Worm (Caenorhabditis elegans) whole organism, young adult: ENCODE data around the gene ttr-37.

ENCODE experiments used
- B0019.2 ChIP-seq: fragments of 200-800 bp; sonication (Bioruptor generic); conservative IDR thresholded peaks from 2 replicates; pipeline ENCODE4 v1.3.6; 2022; ENCODE audit warnings: missing genetic modification reagents, missing genetic modification characterization, missing compliant biosample characterization
- B0336.3 ChIP-seq: fragments of 200-800 bp; sonication (Bioruptor generic); IDR thresholded peaks from 2 replicates; pipeline ENCODE4 v1.3.6; 2022; ENCODE audit warnings: missing genetic modification characterization, missing compliant biosample characterization
- C17E4.6 ChIP-seq: fragments of 200-800 bp; sonication (Bioruptor generic); IDR thresholded peaks from 2 replicates; pipeline ENCODE4 v1.3.6; 2022; ENCODE audit warnings: missing genetic modification reagents, missing genetic modification characterization, missing compliant biosample characterization
- F22D6.2 ChIP-seq: sonication (generic microtip); optimal IDR thresholded peaks from 2 replicates; lab custom pipeline; 2016; ENCODE audit warnings: mild to moderate bottlenecking, missing genetic modification characterization, missing compliant biosample characterization
- F23B12.7 ChIP-seq: sonication (generic microtip); optimal IDR thresholded peaks from 2 replicates; lab custom pipeline; 2017; ENCODE audit warnings: missing genetic modification characterization, mild to moderate bottlenecking, missing compliant biosample characterization, antibody characterized with exemption, moderate library complexity; ENCODE audit not compliant: insufficient read depth
- F49E8.2 ChIP-seq: sonication (generic microtip); optimal IDR thresholded peaks from 3 replicates; lab custom pipeline; 2017; ENCODE audit warnings: missing genetic modification characterization, mild to moderate bottlenecking, missing compliant biosample characterization, antibody characterized with exemption, moderate library complexity; ENCODE audit not compliant: insufficient read depth
- F57A8.1 ChIP-seq: fragments of 200-800 bp; sonication (Bioruptor generic); optimal IDR thresholded peaks from 2 replicates; lab custom pipeline; 2018; ENCODE audit warnings: mild to moderate bottlenecking, missing genetic modification characterization, moderate library complexity, missing compliant biosample characterization
- Y67H2A.10 ChIP-seq: fragments of 200-800 bp; sonication (Bioruptor generic); conservative IDR thresholded peaks from 2 replicates; pipeline ENCODE4 v1.3.6; 2022; ENCODE audit warnings: missing genetic modification reagents, missing genetic modification characterization, missing compliant biosample characterization
- ama-1 ChIP-seq, 3 experiments: fragments of 150-350 bp in 1 of 3; sonication (generic microtip) in 2 of 3; optimal IDR thresholded peaks; 2 replicates each; lab custom pipeline; 2014 to 2018; ENCODE audit warnings: missing biosample characterization in 2 of 3, missing genetic modification characterization in 2 of 3, missing genetic modification reagents in 2 of 3
- aptf-3 ChIP-seq: fragments of 200-800 bp; sonication (Bioruptor generic); IDR thresholded peaks from 2 replicates; pipeline ENCODE4 v1.3.6; 2022; ENCODE audit warnings: missing genetic modification characterization, missing compliant biosample characterization
- atf-7 ChIP-seq: sonication (generic microtip); optimal IDR thresholded peaks from 2 replicates; lab custom pipeline; 2017; ENCODE audit warnings: mild to moderate bottlenecking, missing genetic modification characterization, missing compliant biosample characterization
- bed-2 ChIP-seq: fragments of 200-800 bp; sonication (Bioruptor generic); IDR thresholded peaks from 2 replicates; pipeline ENCODE4 v1.3.6; 2022; ENCODE audit warnings: missing genetic modification reagents, missing genetic modification characterization, missing compliant biosample characterization
- ceh-40 ChIP-seq: fragments of 200-800 bp; sonication (Bioruptor generic); IDR thresholded peaks from 2 replicates; pipeline ENCODE4 v1.3.6; 2022; ENCODE audit warnings: missing genetic modification characterization, missing compliant biosample characterization
- dox-1 ChIP-seq: fragments of 200-800 bp; sonication (Bioruptor generic); IDR thresholded peaks from 2 replicates; pipeline ENCODE4 v1.3.6; 2022; ENCODE audit warnings: missing genetic modification reagents, missing genetic modification characterization, missing compliant biosample characterization
- dpl-1 ChIP-seq: fragments of 150-350 bp; optimal IDR thresholded peaks from 2 replicates; lab custom pipeline; 2014; ENCODE audit warnings: missing biosample characterization, missing genetic modification reagents, missing genetic modification characterization
- egrh-3 ChIP-seq: fragments of 200-800 bp; sonication (Bioruptor generic); IDR thresholded peaks from 2 replicates; pipeline ENCODE4 v1.3.6; 2022; ENCODE audit warnings: missing genetic modification reagents, missing genetic modification characterization, missing compliant biosample characterization
- ekl-4 ChIP-seq: fragments of 200-800 bp; sonication (Bioruptor generic); IDR thresholded peaks from 2 replicates; pipeline ENCODE4 v1.3.6; 2022; ENCODE audit warnings: missing genetic modification reagents, missing genetic modification characterization, missing compliant biosample characterization
- hmg-1.2 ChIP-seq: fragments of 200-800 bp; sonication (Bioruptor generic); IDR thresholded peaks from 2 replicates; pipeline ENCODE4 v1.3.6; 2022; ENCODE audit warnings: missing genetic modification reagents, missing genetic modification characterization, missing compliant biosample characterization
- hsf-1 ChIP-seq: fragments of 200-800 bp; sonication (Bioruptor generic); IDR thresholded peaks from 2 replicates; pipeline ENCODE4 v1.3.6; 2022; ENCODE audit warnings: missing genetic modification reagents, missing genetic modification characterization, missing compliant biosample characterization
- let-607 ChIP-seq, 2 experiments: fragments of 200-800 bp in 1 of 2; sonication (Bioruptor generic) in 1 of 2; sonication (generic microtip) in 1 of 2; optimal IDR thresholded peaks; 2 replicates each; lab custom pipeline; 2016 to 2018; ENCODE audit warnings: mild to moderate bottlenecking in 2 of 2, missing compliant biosample characterization in 2 of 2, missing genetic modification characterization in 2 of 2, moderate library complexity in 2 of 2, missing genotype in 1 of 2
- lin-26 ChIP-seq: fragments of 200-800 bp; sonication (Bioruptor generic); IDR thresholded peaks from 2 replicates; pipeline ENCODE4 v1.3.6; 2022; ENCODE audit warnings: missing genetic modification reagents, missing genetic modification characterization, missing compliant biosample characterization
- madf-8 ChIP-seq: fragments of 200-800 bp; sonication (Bioruptor generic); conservative IDR thresholded peaks from 2 replicates; pipeline ENCODE4 v1.3.6; 2022; ENCODE audit warnings: missing genetic modification reagents, missing genetic modification characterization, missing compliant biosample characterization
- mcd-1 ChIP-seq: fragments of 200-800 bp; sonication (Bioruptor generic); IDR thresholded peaks from 2 replicates; pipeline ENCODE4 v1.3.6; 2022; ENCODE audit warnings: missing genetic modification reagents, missing genetic modification characterization, missing compliant biosample characterization
- mel-28 ChIP-seq: sonication (generic microtip); optimal IDR thresholded peaks from 2 replicates; lab custom pipeline; 2016; ENCODE audit warnings: borderline replicate concordance, mild to moderate bottlenecking, missing genetic modification characterization, missing compliant biosample characterization
- mxl-1 ChIP-seq: sonication (generic microtip); optimal IDR thresholded peaks from 2 replicates; lab custom pipeline; 2016; ENCODE audit warnings: missing genetic modification characterization, missing compliant biosample characterization
- nfya-1 ChIP-seq: sonication (generic microtip); optimal IDR thresholded peaks from 2 replicates; lab custom pipeline; 2017; ENCODE audit warnings: antibody characterized with exemption, missing compliant biosample characterization, missing genetic modification characterization, borderline replicate concordance; ENCODE audit not compliant: insufficient read depth
- nfyb-1 ChIP-seq: fragments of 200-800 bp; sonication (Bioruptor generic); IDR thresholded peaks from 2 replicates; pipeline ENCODE4 v1.3.6; 2022; ENCODE audit warnings: missing genetic modification reagents, missing genetic modification characterization, missing compliant biosample characterization
- nhr-120 ChIP-seq: fragments of 200-800 bp; sonication (Bioruptor generic); IDR thresholded peaks from 2 replicates; pipeline ENCODE4 v1.3.6; 2022; ENCODE audit warnings: missing genetic modification characterization, missing compliant biosample characterization
- nhr-90 ChIP-seq: sonication (generic microtip); optimal IDR thresholded peaks from 2 replicates; lab custom pipeline; 2016; ENCODE audit warnings: missing genotype, mild to moderate bottlenecking, missing genetic modification characterization, missing compliant biosample characterization
- sea-2 ChIP-seq: fragments of 200-800 bp; sonication (Bioruptor generic); IDR thresholded peaks from 2 replicates; pipeline ENCODE4 v1.3.6; 2022; ENCODE audit warnings: missing genetic modification characterization, missing compliant biosample characterization
- snpc-4 ChIP-seq, 5 experiments: fragments of 150-350 bp in 1 of 5; sonication (generic microtip) in 4 of 5; optimal IDR thresholded peaks; 2 replicates each; lab custom pipeline; 2014 to 2018; ENCODE audit warnings: missing genetic modification characterization in 5 of 5, missing biosample characterization in 3 of 5, antibody characterized with exemption in 2 of 5, mild to moderate bottlenecking in 2 of 5, missing compliant biosample characterization in 2 of 5, missing genotype in 2 of 5, moderate library complexity in 2 of 5, missing genetic modification reagents in 1 of 5
- somi-1 ChIP-seq: fragments of 200-800 bp; sonication (Bioruptor generic); optimal IDR thresholded peaks from 2 replicates; lab custom pipeline; 2018; ENCODE audit warnings: mild to moderate bottlenecking, missing genetic modification characterization, missing compliant biosample characterization
- sptf-2 ChIP-seq: fragments of 200-800 bp; sonication (Bioruptor generic); optimal IDR thresholded peaks from 2 replicates; lab custom pipeline; 2018; ENCODE audit warnings: mild to moderate bottlenecking, missing genetic modification characterization, missing compliant biosample characterization
- tbp1 ChIP-seq: fragments of 200-800 bp; sonication (Bioruptor generic); optimal IDR thresholded peaks from 2 replicates; lab custom pipeline; 2018; ENCODE audit warnings: mild to moderate bottlenecking, missing genetic modification characterization, missing compliant biosample characterization
- ztf-22 ChIP-seq: fragments of 200-800 bp; sonication (Bioruptor generic); optimal IDR thresholded peaks from 2 replicates; lab custom pipeline; 2018; ENCODE audit warnings: mild to moderate bottlenecking, missing genetic modification characterization, moderate library complexity, missing compliant biosample characterization
- ztf-26 ChIP-seq: sonication (generic microtip); optimal IDR thresholded peaks from 2 replicates; lab custom pipeline; 2017; ENCODE audit warnings: missing genetic modification characterization, missing compliant biosample characterization
- ztf-3 ChIP-seq: fragments of 200-800 bp; sonication (Bioruptor generic); optimal IDR thresholded peaks from 2 replicates; lab custom pipeline; 2018; ENCODE audit warnings: mild to moderate bottlenecking, missing genetic modification characterization, missing compliant biosample characterization

Gene ttr-37

DNA sequence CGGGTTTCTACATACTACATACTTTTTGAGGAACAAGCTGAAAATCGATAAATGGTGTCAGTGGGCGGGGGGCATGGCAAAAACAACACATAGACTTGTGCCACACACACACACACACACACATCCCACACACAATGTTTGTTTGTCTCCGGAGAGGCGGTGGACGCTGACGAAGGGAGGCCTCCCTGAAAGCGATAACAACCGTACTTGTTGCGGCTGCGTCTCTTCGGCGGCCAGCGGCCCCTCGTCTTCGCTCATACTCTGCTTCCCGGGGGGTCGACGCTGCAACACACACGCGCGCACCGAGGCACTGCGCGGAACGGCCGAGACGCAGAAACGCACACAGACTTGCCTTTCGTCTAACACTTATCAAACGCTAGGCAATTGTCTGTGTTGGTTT lies 17.3 kb downstream of the ttr-37 start (continued):
- TF ChIP-seq sptf-2 (GFP tag; lab: Kevin White, UChicago): no peak
- no peak for TF ChIP-seq ama-1 (optimal IDR thresholded peaks at IDR 0.05; lab: Kevin White, UChicago)
- TF ChIP-seq ama-1 (GFP tag; optimal IDR thresholded peaks at IDR 0.05; lab: Kevin White, UChicago): no peak
- TF ChIP-seq ztf-22 (GFP tag; lab: Kevin White, UChicago): peak; percentile 10
- peak; percentile 94 for TF ChIP-seq egrh-3 (GFP tag; lab: Robert Waterston, UW)
- TF ChIP-seq Y67H2A.10: no peak
- TF ChIP-seq lin-26 (GFP tag; lab: Robert Waterston, UW): 0 out of 2 replicates have a peak, but pooled peaks have one; percentile 10
- no peak for TF ChIP-seq nfya-1
- no peak for TF ChIP-seq C17E4.6 (GFP tag; lab: Robert Waterston, UW)
- TF ChIP-seq mxl-1 (tag; lab: Kevin White, UChicago): no peak
- TF ChIP-seq F23B12.7 (tag; lab: Kevin White, UChicago): peak; percentile 21
- TF ChIP-seq B0336.3 (GFP tag; lab: Robert Waterston, UW): peak; percentile 88
- peak; percentile 12 for TF ChIP-seq mel-28 (tag; lab: Kevin White, UChicago)
- peak; percentile 39; the same call in 1 of the 2 replicates for TF ChIP-seq nfyb-1 (GFP tag; lab: Robert Waterston, UW)
- TF ChIP-seq nhr-90 (tag; lab: Kevin White, UChicago): peak; percentile 45
- TF ChIP-seq snpc-4 (GFP tag; optimal IDR thresholded peaks at IDR 0.05; lab: Kevin White, UChicago): no peak
- peak in 2 of 4 experiments; percentile 37 to 50 for TF ChIP-seq snpc-4 (tag; optimal IDR thresholded peaks at IDR 0.05; lab: Kevin White, UChicago)
- no peak for TF ChIP-seq madf-8 (GFP tag; lab: Robert Waterston, UW)
- peak; percentile 13 for TF ChIP-seq ztf-26 (tag; lab: Kevin White, UChicago)
- peak; percentile 81; the same call in 1 of the 2 replicates for TF ChIP-seq hmg-1.2 (GFP tag; lab: Robert Waterston, UW)
- TF ChIP-seq F22D6.2 (tag; lab: Kevin White, UChicago): no peak
- TF ChIP-seq dox-1 (GFP tag; lab: Robert Waterston, UW): peak; percentile 85
- no peak for TF ChIP-seq F49E8.2 (tag; lab: Kevin White, UChicago)
- TF ChIP-seq atf-7 (tag; lab: Kevin White, UChicago): peak; percentile 30
- peak in 1 of 2 experiments; percentile 27 for TF ChIP-seq let-607 (tag; optimal IDR thresholded peaks at IDR 0.05; lab: Kevin White, UChicago)
- TF ChIP-seq bed-2 (GFP tag; lab: Robert Waterston, UW): no peak
- TF ChIP-seq F57A8.1 (GFP tag; lab: Kevin White, UChicago): peak; percentile 48

ce11 chrX:1311577-1311976 lies 25.4 kb downstream of the ttr-37 start:
- TF ChIP-seq B0019.2 (GFP tag; lab: Robert Waterston, UW): no peak
- no peak for TF ChIP-seq ztf-3 (GFP tag; lab: Kevin White, UChicago)
- no peak for TF ChIP-seq hsf-1
- TF ChIP-seq nhr-90 (tag; lab: Kevin White, UChicago): no peak
- no peak for TF ChIP-seq nhr-120 (GFP tag; lab: Robert Waterston, UW)
- no peak for TF ChIP-seq aptf-3 (GFP tag; lab: Robert Waterston, UW)
- no peak for TF ChIP-seq dpl-1 (GFP tag; lab: Kevin White, UChicago)
- TF ChIP-seq ceh-40 (GFP tag; lab: Robert Waterston, UW): no peak
- no peak for TF ChIP-seq ekl-4
- no peak for TF ChIP-seq somi-1 (GFP tag; lab: Kevin White, UChicago)
- no peak for TF ChIP-seq sea-2
- no peak for TF ChIP-seq mcd-1 (GFP tag; lab: Robert Waterston, UW)
- no peak for TF ChIP-seq tbp1
